Fruit fly (Drosophila melanogaster) whole organism, adult: ENCODE data around the gene Cp19.

ENCODE experiments used
- CG11617 ChIP-seq: fragments of 200-800 bp; sonication (Bioruptor generic); optimal IDR thresholded peaks from 2 replicates; lab custom pipeline; 2017; ENCODE audit warnings: mild to moderate bottlenecking, missing biosample characterization, missing genetic modification reagents, missing genetic modification characterization
- CG12768 ChIP-seq: fragments of 200-800 bp; sonication (Bioruptor generic); optimal IDR thresholded peaks from 2 replicates; lab custom pipeline; 2017; ENCODE audit warnings: missing biosample characterization, missing genetic modification characterization, mild to moderate bottlenecking, moderate library complexity, missing genetic modification reagents
- CG14711 ChIP-seq: fragments of 200-800 bp; sonication (Bioruptor generic); optimal IDR thresholded peaks from 2 replicates; lab custom pipeline; 2018; ENCODE audit warnings: missing biosample characterization, mild to moderate bottlenecking, missing genetic modification characterization, moderate library complexity
- CG1620 ChIP-seq: fragments of 200-800 bp; sonication (Bioruptor generic); optimal IDR thresholded peaks from 2 replicates; lab custom pipeline; 2016; ENCODE audit warnings: missing biosample characterization, missing genetic modification characterization
- CG33017 ChIP-seq: fragments of 200-800 bp; sonication (Bioruptor generic); optimal IDR thresholded peaks from 2 replicates; lab custom pipeline; 2018; ENCODE audit warnings: missing biosample characterization, mild to moderate bottlenecking, missing genetic modification characterization, moderate library complexity
- CG5204 ChIP-seq: fragments of 200-800 bp; sonication (Bioruptor generic); optimal IDR thresholded peaks from 2 replicates; lab custom pipeline; 2016; ENCODE audit warnings: missing biosample characterization, missing genetic modification characterization
- CG7045 ChIP-seq: fragments of 200-800 bp; sonication (Bioruptor generic); optimal IDR thresholded peaks from 2 replicates; lab custom pipeline; 2017; ENCODE audit warnings: missing biosample characterization, mild to moderate bottlenecking, missing genetic modification characterization
- CG7101 ChIP-seq: fragments of 200-800 bp; sonication (Bioruptor generic); optimal IDR thresholded peaks from 2 replicates; lab custom pipeline; 2018; ENCODE audit warnings: missing biosample characterization, mild to moderate bottlenecking, missing genetic modification characterization, moderate library complexity
- Crg-1 ChIP-seq: fragments of 200-800 bp; sonication (Bioruptor generic); optimal IDR thresholded peaks from 2 replicates; lab custom pipeline; 2016; ENCODE audit warnings: missing biosample characterization, missing genetic modification characterization
- Hr96 ChIP-seq: fragments of 200-800 bp; sonication (Bioruptor generic); optimal IDR thresholded peaks from 2 replicates; lab custom pipeline; 2016; ENCODE audit warnings: missing biosample characterization, missing genetic modification characterization
- Mnt ChIP-seq: fragments of 200-800 bp; sonication (Bioruptor generic); optimal IDR thresholded peaks from 2 replicates; lab custom pipeline; 2016; ENCODE audit warnings: missing biosample characterization, mild to moderate bottlenecking, missing genetic modification characterization
- bab1 ChIP-seq: fragments of 200-800 bp; sonication (Bioruptor generic); optimal IDR thresholded peaks from 3 replicates; lab custom pipeline; 2019; ENCODE audit warnings: missing biosample characterization, mild to moderate bottlenecking, missing genetic modification characterization, moderate library complexity
- cic ChIP-seq: fragments of 200-800 bp; sonication (Bioruptor generic); optimal IDR thresholded peaks from 2 replicates; lab custom pipeline; 2017; ENCODE audit warnings: missing biosample characterization, mild to moderate bottlenecking, missing genetic modification characterization, moderate library complexity
- cnc ChIP-seq, 2 experiments: fragments of >200 bp; optimal IDR thresholded peaks; 2 replicates each; lab custom pipeline; 2017
- kay ChIP-seq: fragments of 200-800 bp; sonication (Bioruptor generic); peaks from one replicate; lab custom pipeline; 2016; ENCODE audit warnings: missing biosample characterization, missing genetic modification characterization, borderline replicate concordance
- ovo ChIP-seq: fragments of 200-800 bp; sonication (Bioruptor generic); optimal IDR thresholded peaks from 2 replicates; lab custom pipeline; 2016; ENCODE audit warnings: missing biosample characterization, missing genetic modification characterization
- pad ChIP-seq: fragments of 200-800 bp; sonication (Bioruptor generic); optimal IDR thresholded peaks from 3 replicates; lab custom pipeline; 2017; ENCODE audit warnings: missing biosample characterization, missing genetic modification characterization, mild to moderate bottlenecking, moderate library complexity, missing genetic modification reagents
- tj ChIP-seq: fragments of 200-800 bp; sonication (Bioruptor generic); optimal IDR thresholded peaks from 3 replicates; lab custom pipeline; 2017; ENCODE audit warnings: missing biosample characterization, mild to moderate bottlenecking, missing genetic modification characterization, moderate library complexity
- toe ChIP-seq: fragments of 200-800 bp; sonication (Bioruptor generic); optimal IDR thresholded peaks from 2 replicates; lab custom pipeline; 2016; ENCODE audit warnings: missing biosample characterization, missing genetic modification characterization

The Cp19 gene

DNA sequence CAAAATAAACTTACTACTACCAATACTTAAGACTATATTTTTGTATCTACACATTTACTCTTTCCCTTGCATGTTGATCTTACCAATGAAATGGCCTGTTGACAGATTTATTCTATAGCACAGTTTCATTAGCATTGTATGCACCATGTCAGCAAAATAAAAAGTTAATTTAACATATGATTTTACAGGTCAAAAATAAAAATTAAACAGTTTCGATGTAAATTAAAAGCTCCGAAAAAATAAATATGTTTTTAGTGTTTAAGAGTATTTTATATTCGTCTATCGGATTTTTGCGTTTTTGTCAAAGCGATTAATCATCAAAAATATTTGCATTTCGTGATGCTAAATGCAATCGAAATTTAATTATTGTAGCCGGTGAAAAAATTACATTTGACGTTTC is 18.7 kb downstream of the Cp19 start:
- TF ChIP-seq cnc (optimal IDR thresholded peaks at IDR 0.05; lab: Kevin White, UChicago) = no peak
- TF ChIP-seq Crg-1 (GFP tag; lab: Kevin White, UChicago) = no peak
- no peak for TF ChIP-seq CG33017 (tag; lab: Kevin White, UChicago)
- no peak for TF ChIP-seq kay (GFP tag; lab: Kevin White, UChicago)
- TF ChIP-seq CG5204 (GFP tag; lab: Kevin White, UChicago) = no peak
- no peak for TF ChIP-seq Hr96 (GFP tag; lab: Kevin White, UChicago)
- TF ChIP-seq CG12768 (GFP tag; lab: Kevin White, UChicago) = no peak
- TF ChIP-seq CG14711 (tag; lab: Kevin White, UChicago) = no peak
- no peak for TF ChIP-seq ovo

DNA sequence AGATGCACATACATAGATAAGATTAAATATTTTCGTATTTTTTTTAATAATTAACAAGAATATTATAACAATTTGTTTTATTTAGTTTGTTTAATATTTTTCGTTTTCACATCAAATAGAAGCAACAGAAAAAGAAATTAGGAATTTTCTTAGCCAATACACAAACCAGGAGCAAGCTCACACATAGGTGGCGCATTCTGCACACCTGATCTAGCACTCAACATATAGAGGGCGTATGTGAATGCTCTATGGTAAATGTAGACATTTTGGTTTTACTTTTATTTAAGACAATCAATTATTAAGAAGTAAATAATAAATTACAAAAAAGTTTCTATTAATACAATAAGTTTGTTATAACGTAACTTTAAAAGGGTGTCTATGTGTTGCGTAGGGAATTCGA is 19.2 kb downstream of the Cp19 start:
- peak; percentile 48 for TF ChIP-seq CG7101 (tag; lab: Kevin White, UChicago)
- no peak for TF ChIP-seq CG33017 (tag; lab: Kevin White, UChicago)
- peak; percentile 29 for TF ChIP-seq toe
- peak; percentile 74 for TF ChIP-seq Crg-1 (GFP tag; lab: Kevin White, UChicago)
- TF ChIP-seq Hr96 (GFP tag; lab: Kevin White, UChicago) = no peak
- peak; percentile 89 for TF ChIP-seq CG1620 (GFP tag; lab: Kevin White, UChicago)
- peak; percentile 34 for TF ChIP-seq ovo
- TF ChIP-seq CG14711 (tag; lab: Kevin White, UChicago) = peak; percentile 3

DNA sequence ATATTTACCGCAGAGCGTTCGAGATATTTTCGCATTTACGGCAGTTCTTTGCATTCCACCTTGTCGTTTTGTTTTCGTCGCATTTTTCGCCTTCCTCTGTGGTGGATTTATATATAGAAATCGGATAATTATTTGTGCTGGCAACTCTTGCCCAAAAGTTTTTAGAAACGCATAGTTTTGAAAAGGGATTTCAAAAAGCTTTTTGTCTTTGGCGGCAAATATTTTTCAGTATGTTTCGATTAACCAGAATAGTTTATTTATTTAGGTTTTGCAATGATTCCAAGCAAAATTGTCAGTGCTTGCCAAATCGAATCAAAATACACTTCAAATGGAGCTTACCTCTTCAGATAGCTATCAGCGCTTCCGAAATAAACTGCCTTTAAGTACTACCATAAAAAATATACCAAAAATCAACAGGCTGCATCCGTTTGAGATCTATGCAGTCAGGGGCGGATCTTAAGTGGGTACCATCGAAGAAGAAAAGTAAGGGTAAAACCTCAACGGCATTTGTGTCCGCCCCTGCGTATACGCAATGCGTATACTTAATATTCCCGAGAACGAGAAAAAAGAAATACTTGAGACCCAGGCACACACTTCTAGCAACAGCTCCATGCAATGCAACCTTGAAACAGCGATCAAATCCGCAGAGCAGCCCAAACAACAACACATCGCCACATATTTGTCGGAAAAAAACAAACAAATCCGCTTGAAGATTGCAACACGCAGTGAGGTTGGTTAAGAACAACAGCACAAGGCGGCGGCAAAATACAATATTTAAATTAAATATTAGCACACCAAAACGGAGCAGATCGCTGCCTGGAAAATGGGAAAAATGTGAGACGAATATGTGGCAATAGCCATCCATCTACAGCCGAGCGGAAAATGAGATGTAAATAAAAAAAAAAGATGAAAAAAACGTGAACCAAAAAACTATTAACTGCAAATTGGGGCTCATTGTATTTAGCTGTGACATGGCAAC is 20.3 kb downstream of the Cp19 start, which contains the start of gene CG13306:
Gene CG13306 (minus strand): TSS at position 51 of the 979 bp plus-strand sequence.
- TF ChIP-seq kay (GFP tag; lab: Kevin White, UChicago) = peak; percentile 62
- no peak for TF ChIP-seq cnc (optimal IDR thresholded peaks at IDR 0.05; lab: Kevin White, UChicago)
- no peak for TF ChIP-seq pad (GFP tag; lab: Kevin White, UChicago)
- no peak for TF ChIP-seq tj (GFP tag; lab: Kevin White, UChicago)
- TF ChIP-seq CG5204 (GFP tag; lab: Kevin White, UChicago) = no peak

DNA sequence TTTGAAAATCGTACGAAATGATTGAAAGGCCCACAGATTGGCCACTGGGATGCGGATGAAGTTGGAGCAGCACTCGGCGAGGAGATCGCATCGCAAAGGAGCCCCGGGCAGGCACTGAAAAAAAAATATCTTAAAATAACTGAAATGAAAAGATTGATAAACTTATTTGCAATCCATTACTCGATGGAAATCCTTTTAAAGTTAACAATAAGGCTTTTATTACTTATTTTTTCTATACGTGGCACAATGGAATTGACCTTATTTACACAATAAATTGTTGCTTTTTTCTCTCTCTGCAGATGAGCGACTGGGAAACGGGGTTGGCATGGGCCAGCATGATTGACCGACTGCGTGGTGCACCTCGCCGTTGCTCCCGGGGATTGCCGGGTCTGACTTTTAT is 21.6 kb downstream of the Cp19 start:
- TF ChIP-seq CG5204 (GFP tag; lab: Kevin White, UChicago) = no peak
- no peak for TF ChIP-seq CG11617 (GFP tag; lab: Kevin White, UChicago)
- no peak for TF ChIP-seq CG7045 (GFP tag; lab: Kevin White, UChicago)
- TF ChIP-seq cic = no peak
- TF ChIP-seq CG1620 (GFP tag; lab: Kevin White, UChicago) = no peak
- no peak for TF ChIP-seq Hr96 (GFP tag; lab: Kevin White, UChicago)
- no peak for TF ChIP-seq pad (GFP tag; lab: Kevin White, UChicago)
- TF ChIP-seq Mnt (GFP tag; lab: Kevin White, UChicago) = no peak
- no peak for TF ChIP-seq bab1 (GFP tag; lab: Kevin White, UChicago)

DNA sequence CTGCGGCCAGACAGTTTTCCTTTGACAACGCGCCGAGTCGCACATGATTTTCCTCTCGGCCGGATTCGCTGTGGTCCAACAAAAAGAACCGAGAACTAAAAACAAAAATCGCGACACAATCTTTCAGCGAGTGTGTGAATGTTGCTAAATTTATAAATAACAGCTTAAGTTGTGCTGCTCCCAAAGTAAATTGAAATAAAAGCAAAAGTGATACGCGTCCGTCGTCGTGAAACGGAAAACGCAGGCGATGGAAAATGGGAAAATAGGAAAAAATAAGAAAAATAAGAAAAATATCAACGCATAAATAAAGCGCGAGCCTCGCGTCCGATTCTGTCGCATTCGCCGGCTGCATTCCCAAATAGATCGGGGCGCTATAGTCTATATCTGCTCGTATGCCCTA is 23.9 kb downstream of the Cp19 start, which contains the start of gene Fhos:
Gene Fhos (plus strand): TSS at position 28 of the 400 bp plus-strand sequence.
- TF ChIP-seq Hr96 (GFP tag; lab: Kevin White, UChicago) (no peak), pad (GFP tag; lab: Kevin White, UChicago) (no peak), CG11617 (GFP tag; lab: Kevin White, UChicago) (no peak), Crg-1 (GFP tag; lab: Kevin White, UChicago) (no peak), Mnt (GFP tag; lab: Kevin White, UChicago) (no peak), CG14711 (tag; lab: Kevin White, UChicago) (no peak), kay (GFP tag; lab: Kevin White, UChicago) (no peak), cic (no peak), CG5204 (GFP tag; lab: Kevin White, UChicago) (no peak)

dm6 chr3L:8755689-8756088 is 26.0 kb downstream of the Cp19 start, which contains the start of gene CG6576:
Gene CG6576 (plus strand): TSS chr3L:8755989.
- TF ChIP-seq CG11617 (GFP tag; lab: Kevin White, UChicago) = no peak
- no peak for TF ChIP-seq ovo
- TF ChIP-seq cic = no peak
- TF ChIP-seq Mnt (GFP tag; lab: Kevin White, UChicago) = no peak
- TF ChIP-seq Hr96 (GFP tag; lab: Kevin White, UChicago) = no peak
- TF ChIP-seq CG7101 (tag; lab: Kevin White, UChicago) = no peak
- no peak for TF ChIP-seq toe
- TF ChIP-seq CG14711 (tag; lab: Kevin White, UChicago) = no peak
- no peak for TF ChIP-seq CG5204 (GFP tag; lab: Kevin White, UChicago)
- no peak for TF ChIP-seq bab1 (GFP tag; lab: Kevin White, UChicago)
- TF ChIP-seq pad (GFP tag; lab: Kevin White, UChicago) = no peak
- no peak for TF ChIP-seq CG7045 (GFP tag; lab: Kevin White, UChicago)
- TF ChIP-seq tj (GFP tag; lab: Kevin White, UChicago) = no peak
